Worm (Caenorhabditis elegans) whole organism, L4 larva: ENCODE measurements around the gene srv-1.

Experiments
- F44E2.7 ChIP-seq: fragments of 200-800 bp; sonication (Bioruptor generic); IDR thresholded peaks from 2 replicates; pipeline ENCODE4 v2.1.2; 2022; ENCODE audit warnings: missing genetic modification characterization, missing compliant biosample characterization
- T26A8.4 ChIP-seq: fragments of 200-800 bp; sonication (Bioruptor generic); IDR thresholded peaks from 2 replicates; pipeline ENCODE4 v1.3.6; 2022; ENCODE audit warnings: missing genetic modification characterization, missing compliant biosample characterization
- Y48G9A.11 ChIP-seq: fragments of 200-800 bp; sonication (Bioruptor generic); IDR thresholded peaks from 2 replicates; pipeline ENCODE4 v1.3.6; 2022; ENCODE audit warnings: missing genetic modification reagents, missing genetic modification characterization, missing compliant biosample characterization
- Y75B8A.6 ChIP-seq: fragments of 200-800 bp; sonication (Bioruptor generic); IDR thresholded peaks from 2 replicates; pipeline ENCODE4 v1.3.6; 2022; ENCODE audit warnings: missing genetic modification reagents, missing genetic modification characterization, missing compliant biosample characterization
- ama-1 ChIP-seq: fragments of 150-350 bp; optimal IDR thresholded peaks from 2 replicates; lab custom pipeline; 2014; ENCODE audit warnings: inconsistent platforms, mixed read lengths
- arid-1 ChIP-seq: fragments of 200-800 bp; sonication (Bioruptor generic); conservative IDR thresholded peaks from 2 replicates; pipeline ENCODE4 v1.3.6; 2022; ENCODE audit warnings: missing genetic modification reagents, missing genetic modification characterization, missing compliant biosample characterization
- ceh-28 ChIP-seq: fragments of 150-350 bp; optimal IDR thresholded peaks from 2 replicates; lab custom pipeline; 2014; ENCODE audit warnings: missing biosample characterization, missing genetic modification reagents, missing genetic modification characterization
- ceh-62 ChIP-seq: sonication (generic microtip); optimal IDR thresholded peaks from 2 replicates; lab custom pipeline; 2017; ENCODE audit warnings: missing biosample characterization, missing genetic modification characterization
- ceh-82 ChIP-seq: sonication (generic microtip); optimal IDR thresholded peaks from 2 replicates; lab custom pipeline; 2017; ENCODE audit warnings: missing biosample characterization, missing genetic modification characterization
- ctbp-1 ChIP-seq: fragments of 200-800 bp; sonication (Bioruptor generic); IDR thresholded peaks from 2 replicates; pipeline ENCODE4 v1.3.6; 2022; ENCODE audit warnings: missing genetic modification reagents, missing genetic modification characterization, missing compliant biosample characterization
- daf-12 ChIP-seq: fragments of 150-350 bp; optimal IDR thresholded peaks from 2 replicates; lab custom pipeline; 2014; ENCODE audit warnings: missing biosample characterization, missing genetic modification reagents, missing genetic modification characterization
- daf-16 ChIP-seq, 3 experiments: sonication (generic microtip); optimal IDR thresholded peaks; 2 replicates each; lab custom pipeline; 2016 to 2017; ENCODE audit warnings: missing genetic modification characterization in 3 of 3, missing genetic modification reagents in 3 of 3, mild to moderate bottlenecking in 2 of 3, missing compliant biosample characterization in 2 of 3, missing biosample characterization in 1 of 3, moderate library complexity in 1 of 3
- daf-19 ChIP-seq: fragments of 200-800 bp; sonication (Bioruptor generic); conservative IDR thresholded peaks from 2 replicates; pipeline ENCODE4 v1.3.6; 2022; ENCODE audit warnings: missing genetic modification characterization, missing compliant biosample characterization
- dmd-6 ChIP-seq: fragments of 200-800 bp; sonication (Bioruptor generic); IDR thresholded peaks from 2 replicates; pipeline ENCODE4 v1.3.6; 2022; ENCODE audit warnings: missing genetic modification reagents, missing genetic modification characterization, missing compliant biosample characterization
- dmd-8 ChIP-seq: fragments of 200-800 bp; sonication (Bioruptor generic); IDR thresholded peaks from 2 replicates; pipeline ENCODE4 v1.3.6; 2022; ENCODE audit warnings: missing genetic modification characterization, missing compliant biosample characterization
- duxl-1 ChIP-seq: sonication (generic microtip); optimal IDR thresholded peaks from 2 replicates; lab custom pipeline; 2016; ENCODE audit warnings: mild to moderate bottlenecking, missing genetic modification characterization, moderate library complexity, missing compliant biosample characterization; ENCODE audit not compliant: poor library complexity
- dve-1 ChIP-seq: sonication (generic microtip); optimal IDR thresholded peaks from 2 replicates; lab custom pipeline; 2017; ENCODE audit warnings: antibody characterized with exemption, mild to moderate bottlenecking, missing genetic modification characterization, missing compliant biosample characterization; ENCODE audit not compliant: insufficient read depth
- hif-1 ChIP-seq, 2 experiments: sonication (generic microtip); optimal IDR thresholded peaks; 2 replicates each; lab custom pipeline; 2016 to 2017; ENCODE audit warnings: missing compliant biosample characterization in 2 of 2, missing genetic modification characterization in 2 of 2, missing genetic modification reagents in 2 of 2, missing genotype in 2 of 2, mild to moderate bottlenecking in 1 of 2
- hlh-11 ChIP-seq: fragments of 200-800 bp; sonication (Bioruptor generic); optimal IDR thresholded peaks from 2 replicates; lab custom pipeline; 2018; ENCODE audit warnings: mild to moderate bottlenecking, missing genetic modification characterization, missing compliant biosample characterization
- lim-7 ChIP-seq: fragments of 200-800 bp; sonication (Bioruptor generic); IDR thresholded peaks from 2 replicates; pipeline ENCODE4 v1.3.6; 2022; ENCODE audit warnings: missing genetic modification characterization, missing compliant biosample characterization
- lin-1 ChIP-seq: fragments of 200-800 bp; sonication (Bioruptor generic); IDR thresholded peaks from 2 replicates; pipeline ENCODE4 v1.3.6; 2022; ENCODE audit warnings: missing genetic modification reagents, missing genetic modification characterization, missing compliant biosample characterization
- lin-13 ChIP-seq: fragments of 150-350 bp; optimal IDR thresholded peaks from 2 replicates; lab custom pipeline; 2014; ENCODE audit warnings: missing biosample characterization, missing genetic modification reagents, missing genetic modification characterization
- lir-3 ChIP-seq: sonication (generic microtip); optimal IDR thresholded peaks from 2 replicates; lab custom pipeline; 2016; ENCODE audit warnings: mild to moderate bottlenecking, missing genetic modification characterization, missing compliant biosample characterization
- madf-9 ChIP-seq: fragments of 200-800 bp; sonication (Bioruptor generic); conservative IDR thresholded peaks from 2 replicates; pipeline ENCODE4 v1.3.6; 2022; ENCODE audit warnings: missing genetic modification reagents, missing genetic modification characterization, missing compliant biosample characterization
- mdt-29 ChIP-seq: fragments of 200-800 bp; sonication (Bioruptor generic); IDR thresholded peaks from 2 replicates; pipeline ENCODE4 v1.3.6; 2022; ENCODE audit warnings: missing genetic modification reagents, missing genetic modification characterization, missing compliant biosample characterization
- mep-1 ChIP-seq: fragments of 150-350 bp; sonication (generic microtip); optimal IDR thresholded peaks from 3 replicates; lab custom pipeline; 2014; ENCODE audit warnings: missing biosample characterization, missing genetic modification characterization
- mes-2 ChIP-seq: sonication (generic microtip); optimal IDR thresholded peaks from 2 replicates; lab custom pipeline; 2016; ENCODE audit warnings: missing genotype, mild to moderate bottlenecking, missing genetic modification characterization, missing compliant biosample characterization; ENCODE audit not compliant: poor library complexity, severe bottlenecking
- nhr-41 ChIP-seq: fragments of 200-800 bp; sonication (Bioruptor generic); IDR thresholded peaks from 2 replicates; pipeline ENCODE4 v1.3.6; 2022; ENCODE audit warnings: missing genetic modification reagents, missing genetic modification characterization, missing compliant biosample characterization
- nhr-6 ChIP-seq: fragments of 150-350 bp; optimal IDR thresholded peaks from 2 replicates; lab custom pipeline; 2014; ENCODE audit warnings: missing biosample characterization, missing genetic modification characterization
- pha-4 ChIP-seq, 2 experiments: fragments of 150-350 bp in 1 of 2; fragments of 200-800 bp in 1 of 2; sonication (Bioruptor generic) in 1 of 2; IDR thresholded peaks in 1 of 2; optimal IDR thresholded peaks in 1 of 2; 2 replicates each; pipeline versions ENCODE4 v1.3.6 to Lab custom; 2014 to 2022; ENCODE audit warnings: missing genetic modification characterization in 2 of 2, missing genetic modification reagents in 2 of 2, missing biosample characterization in 1 of 2, missing compliant biosample characterization in 1 of 2
- skn-1 ChIP-seq: fragments of 150-350 bp; optimal IDR thresholded peaks from 2 replicates; lab custom pipeline; 2014; ENCODE audit warnings: missing biosample characterization, missing genetic modification characterization
- snpc-4 ChIP-seq: fragments of 150-350 bp; optimal IDR thresholded peaks from 2 replicates; lab custom pipeline; 2014; ENCODE audit warnings: missing biosample characterization, missing genetic modification characterization
- spr-1 ChIP-seq: sonication (generic microtip); optimal IDR thresholded peaks from 2 replicates; lab custom pipeline; 2016; ENCODE audit warnings: mild to moderate bottlenecking, missing genetic modification characterization, missing compliant biosample characterization
- tag-97 ChIP-seq: fragments of 200-800 bp; sonication (Bioruptor generic); IDR thresholded peaks from 2 replicates; pipeline ENCODE4 v1.3.6; 2022; ENCODE audit warnings: missing genetic modification characterization, missing compliant biosample characterization
- tra-1 ChIP-seq: fragments of 200-800 bp; sonication (Bioruptor generic); IDR thresholded peaks from 2 replicates; pipeline ENCODE4 v1.3.6; 2022; ENCODE audit warnings: missing genetic modification reagents, missing genetic modification characterization, missing compliant biosample characterization
- unc-62 ChIP-seq, 3 experiments: fragments of 150-350 bp in 1 of 3; sonication (generic microtip); optimal IDR thresholded peaks in 2 of 3; peaks in 1 of 3; 1 replicate in 1 of 3; 2 replicates in 2 of 3; lab custom pipeline; 2014 to 2017; ENCODE audit warnings: missing biosample characterization in 3 of 3, missing genetic modification characterization in 3 of 3, missing genetic modification reagents in 3 of 3, missing genotype in 1 of 3
- vab-7 ChIP-seq: fragments of 200-800 bp; sonication (Bioruptor generic); IDR thresholded peaks from 2 replicates; pipeline ENCODE4 v1.3.6; 2022; ENCODE audit warnings: missing genetic modification reagents, missing genetic modification characterization, missing compliant biosample characterization
- zfp-3 ChIP-seq: fragments of 200-800 bp; sonication (Bioruptor generic); conservative IDR thresholded peaks from 2 replicates; pipeline ENCODE4 v1.3.6; 2022; ENCODE audit warnings: missing genetic modification reagents, missing genetic modification characterization, missing compliant biosample characterization

The srv-1 gene

ce11 chrIII:6803107-6803506 lies 47.1 kb upstream of the srv-1 start (continued):
- TF ChIP-seq ama-1 (lab: Kevin White, UChicago) (no peak), mdt-29 (no peak), unc-62 (GFP tag; optimal IDR thresholded peaks at IDR 0.05 in 1 of 2; lab: Kevin White, UChicago) (no peak), unc-62 (tag; optimal IDR thresholded peaks at IDR 0.05; lab: Kevin White, UChicago) (no peak), dmd-8 (no peak), Y48G9A.11 (GFP tag; lab: Robert Waterston, UW) (no peak), hif-1 (tag; optimal IDR thresholded peaks at IDR 0.05; lab: Kevin White, UChicago) (no peak), tag-97 (GFP tag; lab: Robert Waterston, UW) (no peak), mep-1 (peak; percentile 1), nhr-6 (tag; lab: Kevin White, UChicago) (peak; percentile 3), skn-1 (tag; lab: Kevin White, UChicago) (no peak)

- TF ChIP-seq T26A8.4 (GFP tag; lab: Robert Waterston, UW) (0 out of 2 replicates have a peak, but pooled peaks have one; percentile 33), hlh-11 (peak; percentile 28), lir-3 (tag; lab: Kevin White, UChicago) (peak; percentile 11), F44E2.7 (GFP tag; lab: Robert Waterston, UW) (0 out of 2 replicates have a peak, but pooled peaks have one; percentile 5), arid-1 (GFP tag; lab: Robert Waterston, UW) (peak; percentile 77), Y75B8A.6 (GFP tag; lab: Robert Waterston, UW) (no peak), daf-19 (GFP tag; lab: Robert Waterston, UW) (0 out of 2 replicates have a peak, but pooled peaks have one; percentile 51), madf-9 (GFP tag; lab: Robert Waterston, UW) (peak; percentile 58; the same call in 1 of the 2 replicates), ceh-82 (tag; lab: Kevin White, UChicago) (no peak), nhr-41 (GFP tag; lab: Robert Waterston, UW) (peak; percentile 42; the same call in 1 of the 2 replicates), pha-4 (GFP tag; IDR thresholded peaks at IDR 0.05; lab: Robert Waterston, UW) (peak; percentile 71; the same call in 1 of the 2 replicates), pha-4 (tag; optimal IDR thresholded peaks at IDR 0.05; lab: Kevin White, UChicago) (no peak), lin-1 (peak; percentile 48; the same call in 1 of the 2 replicates), dmd-6 (peak; percentile 55), mes-2 (tag; lab: Kevin White, UChicago) (peak; percentile 78), ctbp-1 (GFP tag; lab: Robert Waterston, UW) (0 out of 2 replicates have a peak, but pooled peaks have one; percentile 24), hif-1 (tag; optimal IDR thresholded peaks at IDR 0.05; lab: Kevin White, UChicago) (peak in 1 of 2 experiments; percentile 14), snpc-4 (tag; lab: Kevin White, UChicago) (no peak), duxl-1 (tag; lab: Kevin White, UChicago) (peak; percentile 38), lin-13 (GFP tag; lab: Kevin White, UChicago) (no peak), ceh-28 (no peak), zfp-3 (peak; percentile 18; the same call in 1 of the 2 replicates), daf-16 (GFP tag; optimal IDR thresholded peaks at IDR 0.05; lab: Kevin White, UChicago) (peak in 1 of 2 experiments; percentile 34), daf-16 (tag; optimal IDR thresholded peaks at IDR 0.05; lab: Kevin White, UChicago) (peak; percentile 29), mep-1 (peak; percentile 6), dve-1 (tag; lab: Kevin White, UChicago) (peak; percentile 26), tra-1 (0 out of 2 replicates have a peak, but pooled peaks have one; percentile 38), spr-1 (peak; percentile 10), lim-7 (peak; percentile 80), ceh-62 (tag; lab: Kevin White, UChicago) (no peak), vab-7 (GFP tag; lab: Robert Waterston, UW) (peak; percentile 58; the same call in 1 of the 2 replicates), daf-12 (tag; lab: Kevin White, UChicago) (no peak), dmd-8 (peak; percentile 49; the same call in 1 of the 2 replicates)
Observed at ce11 chrIII:6805397-6805796, 44.8 kb upstream of the srv-1 start.
